Worm (Caenorhabditis elegans) whole organism, L1 larva: ENCODE measurements around the gene srv-1.
A peak's percentile ranks its signal among the peaks of the same experiment; 100 is the strongest.

Source experiments
- C34B4.2 ChIP-seq: sonication (generic microtip); optimal IDR thresholded peaks from 2 replicates; lab custom pipeline; 2017; ENCODE audit warnings: mild to moderate bottlenecking, missing genetic modification characterization, missing compliant biosample characterization
- F16B12.6 ChIP-seq: fragments of 150-350 bp; optimal IDR thresholded peaks from 2 replicates; lab custom pipeline; 2014; ENCODE audit warnings: missing biosample characterization, missing genetic modification characterization
- Y116A8C.19 ChIP-seq: sonication (generic microtip); optimal IDR thresholded peaks from 2 replicates; lab custom pipeline; 2016; ENCODE audit warnings: missing compliant biosample characterization, missing genetic modification characterization, borderline replicate concordance
- aly-2 ChIP-seq: fragments of 150-350 bp; optimal IDR thresholded peaks from 2 replicates; lab custom pipeline; 2014; ENCODE audit warnings: missing biosample characterization, missing genetic modification characterization
- blmp-1 ChIP-seq: fragments of 150-350 bp; optimal IDR thresholded peaks from 2 replicates; lab custom pipeline; 2014; ENCODE audit warnings: missing biosample characterization, missing genetic modification characterization
- ceh-90 ChIP-seq: sonication (generic microtip); optimal IDR thresholded peaks from 2 replicates; lab custom pipeline; 2016; ENCODE audit warnings: missing genetic modification characterization, missing compliant biosample characterization
- ces-1 ChIP-seq: fragments of 150-350 bp; optimal IDR thresholded peaks from 2 replicates; lab custom pipeline; 2014; ENCODE audit warnings: missing biosample characterization, missing genetic modification reagents, missing genetic modification characterization
- dpl-1 ChIP-seq, 3 experiments: fragments of 150-350 bp in 2 of 3; sonication (generic microtip) in 1 of 3; optimal IDR thresholded peaks; 2 replicates each; lab custom pipeline; 2014 to 2017; ENCODE audit warnings: missing biosample characterization in 3 of 3, missing genetic modification characterization in 3 of 3, missing genetic modification reagents in 3 of 3
- efl-1 ChIP-seq, 4 experiments: fragments of 150-350 bp; optimal IDR thresholded peaks in 3 of 4; peaks in 1 of 4; 1 replicate in 1 of 4; 2 replicates in 3 of 4; lab custom pipeline; 2014; ENCODE audit warnings: missing biosample characterization in 2 of 4, missing genetic modification characterization in 2 of 4, missing genetic modification reagents in 2 of 4
- egl-27 ChIP-seq, 2 experiments: fragments of 150-350 bp in 1 of 2; sonication (generic microtip); optimal IDR thresholded peaks; 3 replicates each; lab custom pipeline; 2017 to 2018; ENCODE audit warnings: missing biosample characterization in 2 of 2, missing genetic modification characterization in 2 of 2, missing genetic modification reagents in 2 of 2
- elt-2 ChIP-seq: sonication (generic microtip); optimal IDR thresholded peaks from 2 replicates; lab custom pipeline; 2016; ENCODE audit warnings: missing genetic modification characterization, mild to moderate bottlenecking, inconsistent platforms, missing compliant biosample characterization, missing genetic modification reagents
- elt-3 ChIP-seq, 6 experiments: fragments of 150-350 bp in 1 of 6; sonication (generic microtip); optimal IDR thresholded peaks; 2 replicates each; lab custom pipeline; 2017 to 2018; ENCODE audit warnings: missing biosample characterization in 6 of 6, missing genetic modification characterization in 6 of 6, inconsistent platforms in 1 of 6
- ets-5 ChIP-seq: fragments of 200-800 bp; sonication (Bioruptor generic); IDR thresholded peaks from 2 replicates; pipeline ENCODE4 v1.3.6; 2022; ENCODE audit warnings: missing genetic modification characterization, missing compliant biosample characterization
- fkh-4 ChIP-seq: sonication (generic microtip); optimal IDR thresholded peaks from 2 replicates; lab custom pipeline; 2016; ENCODE audit warnings: missing compliant biosample characterization, missing genetic modification characterization, borderline replicate concordance
- hpl-2 ChIP-seq: fragments of 150-350 bp; optimal IDR thresholded peaks from 2 replicates; lab custom pipeline; 2014; ENCODE audit warnings: missing biosample characterization, missing genetic modification reagents, missing genetic modification characterization
- isw-1 ChIP-seq: fragments of 200-800 bp; sonication (Bioruptor generic); IDR thresholded peaks from 2 replicates; pipeline ENCODE4 v1.3.6; 2022; ENCODE audit warnings: missing genetic modification characterization, missing compliant biosample characterization
- jun-1 ChIP-seq: fragments of 150-350 bp; optimal IDR thresholded peaks from 2 replicates; lab custom pipeline; 2014; ENCODE audit warnings: missing biosample characterization, missing genetic modification reagents, missing genetic modification characterization
- lin-13 ChIP-seq: fragments of 150-350 bp; optimal IDR thresholded peaks from 2 replicates; lab custom pipeline; 2014; ENCODE audit warnings: missing biosample characterization, missing genetic modification reagents, missing genetic modification characterization
- lin-14 ChIP-seq: fragments of 200-800 bp; sonication (Bioruptor generic); optimal IDR thresholded peaks from 2 replicates; lab custom pipeline; 2018; ENCODE audit warnings: mild to moderate bottlenecking, missing genetic modification characterization, moderate library complexity, missing compliant biosample characterization
- lin-35 ChIP-seq, 2 experiments: fragments of 150-350 bp; optimal IDR thresholded peaks; 2 replicates each; lab custom pipeline; 2014; ENCODE audit warnings: missing biosample characterization in 2 of 2, missing genetic modification characterization in 2 of 2, missing genetic modification reagents in 2 of 2
- lin-39 ChIP-seq: fragments of 150-350 bp; optimal IDR thresholded peaks from 2 replicates; lab custom pipeline; 2014; ENCODE audit warnings: missing biosample characterization, missing genetic modification reagents, missing genetic modification characterization
- lir-3 ChIP-seq: sonication (generic microtip); optimal IDR thresholded peaks from 2 replicates; lab custom pipeline; 2016; ENCODE audit warnings: mild to moderate bottlenecking, missing genetic modification characterization, moderate library complexity, missing compliant biosample characterization; ENCODE audit not compliant: poor library complexity
- lsy-2 ChIP-seq, 2 experiments: fragments of 150-350 bp; optimal IDR thresholded peaks; 2 replicates each; lab custom pipeline; 2014; ENCODE audit warnings: missing biosample characterization in 2 of 2, missing genetic modification characterization in 2 of 2
- mdl-1 ChIP-seq, 2 experiments: fragments of 150-350 bp; optimal IDR thresholded peaks; 2 replicates each; lab custom pipeline; 2014 to 2017; ENCODE audit warnings: missing biosample characterization in 2 of 2, missing genetic modification characterization in 2 of 2, inconsistent platforms in 1 of 2
- mep-1 ChIP-seq: fragments of 150-350 bp; optimal IDR thresholded peaks from 2 replicates; lab custom pipeline; 2014; ENCODE audit warnings: missing biosample characterization, missing genetic modification characterization
- nhr-11 ChIP-seq: fragments of 150-350 bp; optimal IDR thresholded peaks from 2 replicates; lab custom pipeline; 2014; ENCODE audit warnings: missing biosample characterization, missing genetic modification characterization
- nhr-19 ChIP-seq: fragments of 200-800 bp; sonication (Bioruptor generic); conservative IDR thresholded peaks from 2 replicates; pipeline ENCODE4 v1.3.6; 2022; ENCODE audit warnings: missing genetic modification characterization, missing compliant biosample characterization
- nhr-20 ChIP-seq: sonication (generic microtip); optimal IDR thresholded peaks from 2 replicates; lab custom pipeline; 2016; ENCODE audit warnings: mild to moderate bottlenecking, missing genetic modification characterization, missing compliant biosample characterization
- nhr-237 ChIP-seq: fragments of 150-350 bp; optimal IDR thresholded peaks from 2 replicates; lab custom pipeline; 2014; ENCODE audit warnings: missing biosample characterization, missing genetic modification characterization
- nhr-71 ChIP-seq: sonication (generic microtip); optimal IDR thresholded peaks from 2 replicates; lab custom pipeline; 2016; ENCODE audit warnings: mild to moderate bottlenecking, missing genetic modification characterization, moderate library complexity, missing compliant biosample characterization
- nhr-76 ChIP-seq: sonication (generic microtip); optimal IDR thresholded peaks from 2 replicates; lab custom pipeline; 2017; ENCODE audit warnings: missing biosample characterization, missing genetic modification characterization
- nhr-84 ChIP-seq: sonication (generic microtip); optimal IDR thresholded peaks from 2 replicates; lab custom pipeline; 2017; ENCODE audit warnings: missing biosample characterization, missing genetic modification characterization
- nhr-85 ChIP-seq: sonication (generic microtip); peaks from one replicate; lab custom pipeline; 2016; ENCODE audit warnings: missing genetic modification characterization, inconsistent platforms, missing compliant biosample characterization
- pax-3 ChIP-seq: fragments of 200-800 bp; sonication (Bioruptor generic); optimal IDR thresholded peaks from 2 replicates; lab custom pipeline; 2018; ENCODE audit warnings: mild to moderate bottlenecking, missing genetic modification characterization, moderate library complexity, missing compliant biosample characterization
- pqm-1 ChIP-seq: sonication (generic microtip); optimal IDR thresholded peaks from 3 replicates; lab custom pipeline; 2017; ENCODE audit warnings: missing biosample characterization, missing genetic modification characterization
- skn-1 ChIP-seq: fragments of 150-350 bp; optimal IDR thresholded peaks from 2 replicates; lab custom pipeline; 2014; ENCODE audit warnings: missing biosample characterization, missing genetic modification characterization
- snu-23 ChIP-seq: sonication (generic microtip); optimal IDR thresholded peaks from 2 replicates; lab custom pipeline; 2016; ENCODE audit warnings: missing genetic modification characterization, missing compliant biosample characterization
- sox-4 ChIP-seq: sonication (generic microtip); optimal IDR thresholded peaks from 2 replicates; lab custom pipeline; 2016; ENCODE audit warnings: missing genetic modification characterization, missing compliant biosample characterization
- sptf-1 ChIP-seq: fragments of 150-350 bp; optimal IDR thresholded peaks from 2 replicates; lab custom pipeline; 2014; ENCODE audit warnings: missing biosample characterization, missing genetic modification characterization
- sup-37 ChIP-seq: fragments of 200-800 bp; sonication (Bioruptor generic); optimal IDR thresholded peaks from 2 replicates; lab custom pipeline; 2018; ENCODE audit warnings: mild to moderate bottlenecking, missing genetic modification characterization, missing compliant biosample characterization
- tbx-2 ChIP-seq: sonication (generic microtip); optimal IDR thresholded peaks from 2 replicates; lab custom pipeline; 2016; ENCODE audit warnings: missing genetic modification characterization, missing compliant biosample characterization
- tlp-1 ChIP-seq: fragments of 150-350 bp; optimal IDR thresholded peaks from 2 replicates; lab custom pipeline; 2014; ENCODE audit warnings: missing biosample characterization, missing genetic modification characterization
- unc-130 ChIP-seq: fragments of 150-350 bp; optimal IDR thresholded peaks from 2 replicates; lab custom pipeline; 2017; ENCODE audit warnings: missing biosample characterization, missing genetic modification characterization, inconsistent platforms
- unc-30 ChIP-seq: sonication (generic microtip); optimal IDR thresholded peaks from 2 replicates; lab custom pipeline; 2017; ENCODE audit warnings: missing biosample characterization, missing genetic modification characterization
- unc-86 ChIP-seq: sonication (generic microtip); optimal IDR thresholded peaks from 2 replicates; lab custom pipeline; 2016; ENCODE audit warnings: missing genetic modification characterization, missing compliant biosample characterization
- vab-15 ChIP-seq: sonication (generic microtip); optimal IDR thresholded peaks from 2 replicates; lab custom pipeline; 2017; ENCODE audit warnings: missing genotype, mild to moderate bottlenecking, missing genetic modification characterization, missing compliant biosample characterization
- xbp-1 ChIP-seq: sonication (generic microtip); optimal IDR thresholded peaks from 2 replicates; lab custom pipeline; 2016; ENCODE audit warnings: missing genetic modification characterization, missing compliant biosample characterization
- zag-1 ChIP-seq: fragments of 150-350 bp; optimal IDR thresholded peaks from 2 replicates; lab custom pipeline; 2014; ENCODE audit warnings: missing biosample characterization, missing genetic modification characterization
- ztf-11 ChIP-seq, 2 experiments: sonication (generic microtip); optimal IDR thresholded peaks; 2 replicates each; lab custom pipeline; 2016 to 2017; ENCODE audit warnings: missing genetic modification characterization in 2 of 2, missing biosample characterization in 1 of 2, missing compliant biosample characterization in 1 of 2

srv-1 gene

ce11 chrIII:6863901-6864300 is 13.7 kb downstream of the srv-1 start, which contains the start of gene sma-3:
Gene sma-3 (minus strand): TSS chrIII:6863968.
- TF ChIP-seq lsy-2 (tag; optimal IDR thresholded peaks at IDR 0.05; lab: Kevin White, UChicago) (peak in 1 of 2 experiments; percentile 16), mdl-1 (tag; optimal IDR thresholded peaks at IDR 0.05; lab: Kevin White, UChicago) (no peak), unc-30 (no peak), nhr-85 (tag; lab: Kevin White, UChicago) (no peak), lin-35 (GFP tag; optimal IDR thresholded peaks at IDR 0.05; lab: Kevin White, UChicago) (peak in 1 of 2 experiments; percentile 22), sup-37 (no peak), nhr-76 (no peak), nhr-71 (tag; lab: Kevin White, UChicago) (no peak), blmp-1 (tag; lab: Kevin White, UChicago) (peak; percentile 96), sox-4 (tag; lab: Kevin White, UChicago) (no peak), sptf-1 (tag; lab: Kevin White, UChicago) (no peak), lin-14 (GFP tag; lab: Kevin White, UChicago) (peak; percentile 64), lin-39 (tag; lab: Kevin White, UChicago) (no peak), pqm-1 (tag; lab: Kevin White, UChicago) (no peak), elt-2 (tag; lab: Kevin White, UChicago) (peak; percentile 10), efl-1 (optimal IDR thresholded peaks at IDR 0.05; lab: Kevin White, UChicago) (no peak), efl-1 (GFP tag; optimal IDR thresholded peaks at IDR 0.05 in 1 of 2; lab: Kevin White, UChicago) (peak in 1 of 2 experiments; percentile 74), nhr-84 (tag; lab: Kevin White, UChicago) (no peak), nhr-20 (tag; lab: Kevin White, UChicago) (no peak), hpl-2 (no peak), nhr-11 (tag; lab: Kevin White, UChicago) (no peak), snu-23 (GFP tag; lab: Kevin White, UChicago) (peak; percentile 3), ztf-11 (tag; optimal IDR thresholded peaks at IDR 0.05; lab: Kevin White, UChicago) (no peak), mep-1 (tag; lab: Kevin White, UChicago) (peak; percentile 7), ces-1 (GFP tag; lab: Kevin White, UChicago) (no peak), elt-3 (tag; optimal IDR thresholded peaks at IDR 0.05; lab: Kevin White, UChicago) (peak in 3 of 6 experiments; percentile 18 to 81 (median 19)), jun-1 (tag; lab: Kevin White, UChicago) (no peak), egl-27 (tag; optimal IDR thresholded peaks at IDR 0.05; lab: Kevin White, UChicago) (no peak), xbp-1 (tag; lab: Kevin White, UChicago) (no peak), skn-1 (tag; lab: Kevin White, UChicago) (no peak), lin-13 (GFP tag; lab: Kevin White, UChicago) (no peak), pax-3 (tag; lab: Kevin White, UChicago) (no peak), tlp-1 (no peak)

- TF ChIP-seq lin-39 (tag; lab: Kevin White, UChicago) (no peak), F16B12.6 (peak; percentile 7), nhr-71 (tag; lab: Kevin White, UChicago) (peak; percentile 56), vab-15 (no peak), nhr-20 (tag; lab: Kevin White, UChicago) (peak; percentile 21), blmp-1 (tag; lab: Kevin White, UChicago) (peak; percentile 50), C34B4.2 (tag; lab: Kevin White, UChicago) (no peak), nhr-19 (GFP tag; lab: Robert Waterston, UW) (peak; percentile 14; the same call in 1 of the 2 replicates), skn-1 (tag; lab: Kevin White, UChicago) (peak; percentile 45), Y116A8C.19 (tag; lab: Kevin White, UChicago) (no peak), unc-130 (tag; lab: Kevin White, UChicago) (peak; percentile 26), unc-86 (no peak), elt-3 (tag; optimal IDR thresholded peaks at IDR 0.05; lab: Kevin White, UChicago) (peak in 1 of 6 experiments; percentile 33), ceh-90 (tag; lab: Kevin White, UChicago) (no peak), nhr-237 (no peak), sup-37 (no peak), dpl-1 (GFP tag; optimal IDR thresholded peaks at IDR 0.05; lab: Kevin White, UChicago) (peak; percentile 81 to 91 (median 87)), aly-2 (tag; lab: Kevin White, UChicago) (no peak), lsy-2 (tag; optimal IDR thresholded peaks at IDR 0.05; lab: Kevin White, UChicago) (peak; percentile 20 to 77), sox-4 (tag; lab: Kevin White, UChicago) (no peak), mep-1 (tag; lab: Kevin White, UChicago) (peak; percentile 55), isw-1 (GFP tag; lab: Robert Waterston, UW) (no peak; the same call in 1 of the 2 replicates), tbx-2 (tag; lab: Kevin White, UChicago) (peak; percentile 21), nhr-84 (tag; lab: Kevin White, UChicago) (no peak), sptf-1 (tag; lab: Kevin White, UChicago) (no peak), nhr-85 (tag; lab: Kevin White, UChicago) (no peak), zag-1 (tag; lab: Kevin White, UChicago) (no peak), fkh-4 (no peak), ets-5 (no peak), lir-3 (tag; lab: Kevin White, UChicago) (no peak), xbp-1 (tag; lab: Kevin White, UChicago) (peak; percentile 7)
Measured at ce11 chrIII:6869268-6869667, 19.1 kb downstream of the srv-1 start, which contains the start of the genes cra-1 and kbp-1. Gene cra-1 (minus strand): TSS chrIII:6869460. Gene kbp-1 (plus strand): TSS chrIII:6869633.
